Fruit fly (Drosophila melanogaster) whole organism, adult: ENCODE measurements around the gene Sarm.
A peak's percentile ranks its signal among the peaks of the same experiment; 100 is the strongest.
"Not testable (repeated sequence)": the region's sequence is repeated elsewhere in the genome, so short reads cannot be mapped to it uniquely, and the experiment has no call there.

Source experiments
- CG11617 ChIP-seq: fragments of 200-800 bp; sonication (Bioruptor generic); optimal IDR thresholded peaks from 2 replicates; lab custom pipeline; 2017; ENCODE audit warnings: mild to moderate bottlenecking, missing biosample characterization, missing genetic modification reagents, missing genetic modification characterization
- CG12768 ChIP-seq: fragments of 200-800 bp; sonication (Bioruptor generic); optimal IDR thresholded peaks from 2 replicates; lab custom pipeline; 2017; ENCODE audit warnings: missing biosample characterization, missing genetic modification characterization, mild to moderate bottlenecking, moderate library complexity, missing genetic modification reagents
- CG33017 ChIP-seq: fragments of 200-800 bp; sonication (Bioruptor generic); optimal IDR thresholded peaks from 2 replicates; lab custom pipeline; 2018; ENCODE audit warnings: missing biosample characterization, mild to moderate bottlenecking, missing genetic modification characterization, moderate library complexity
- CG5204 ChIP-seq: fragments of 200-800 bp; sonication (Bioruptor generic); optimal IDR thresholded peaks from 2 replicates; lab custom pipeline; 2016; ENCODE audit warnings: missing biosample characterization, missing genetic modification characterization
- Hr96 ChIP-seq: fragments of 200-800 bp; sonication (Bioruptor generic); optimal IDR thresholded peaks from 2 replicates; lab custom pipeline; 2016; ENCODE audit warnings: missing biosample characterization, missing genetic modification characterization
- Mnt ChIP-seq: fragments of 200-800 bp; sonication (Bioruptor generic); optimal IDR thresholded peaks from 2 replicates; lab custom pipeline; 2016; ENCODE audit warnings: missing biosample characterization, mild to moderate bottlenecking, missing genetic modification characterization
- cnc ChIP-seq, 2 experiments: fragments of >200 bp; optimal IDR thresholded peaks; 2 replicates each; lab custom pipeline; 2017

DNA sequence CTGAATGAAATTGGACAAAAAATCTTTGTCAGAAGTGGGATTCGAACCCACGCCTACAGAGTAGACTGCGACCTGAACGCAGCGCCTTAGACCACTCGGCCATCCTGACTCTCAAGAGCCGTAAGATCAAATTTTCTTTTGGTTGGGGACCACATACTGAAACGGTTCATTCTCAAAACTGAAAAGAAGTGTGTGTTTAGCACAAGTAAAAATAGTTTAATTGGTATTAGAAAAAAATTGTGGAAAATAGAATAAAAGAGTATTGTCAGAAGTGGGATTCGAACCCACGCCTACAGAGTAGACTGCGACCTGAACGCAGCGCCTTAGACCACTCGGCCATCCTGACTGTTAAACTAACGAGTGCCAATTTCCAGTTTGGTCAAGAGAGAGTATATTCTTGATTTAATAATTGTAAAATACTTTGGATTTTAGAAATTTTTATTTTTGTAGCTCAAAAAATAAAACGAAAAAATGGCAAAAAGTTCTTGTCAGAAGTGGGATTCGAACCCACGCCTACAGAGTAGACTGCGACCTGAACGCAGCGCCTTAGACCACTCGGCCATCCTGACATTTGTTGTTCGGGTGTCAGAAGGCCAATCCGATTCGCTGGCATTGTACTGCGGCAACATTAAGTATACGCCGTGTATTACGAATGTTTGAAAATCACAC is 3.4 kb upstream of the Sarm start:
- not testable (repeated sequence) for TF ChIP-seq CG11617 (GFP tag; lab: Kevin White, UChicago); Mnt (GFP tag; lab: Kevin White, UChicago); Hr96 (GFP tag; lab: Kevin White, UChicago); CG12768; cnc (optimal IDR thresholded peaks at IDR 0.05; lab: Kevin White, UChicago); CG5204 (GFP tag; lab: Kevin White, UChicago)
- TF ChIP-seq CG33017, result peak; percentile 31
